Worm (Caenorhabditis elegans) whole organism, L3 larva: ENCODE measurements around the gene fbxb-58.

Source experiments
- R02D3.7 ChIP-seq: fragments of 150-350 bp; optimal IDR thresholded peaks from 2 replicates; lab custom pipeline; 2014; ENCODE audit warnings: missing biosample characterization, missing genetic modification characterization
- ama-1 ChIP-seq: fragments of 150-350 bp; optimal IDR thresholded peaks from 2 replicates; lab custom pipeline; 2018
- ceh-16 ChIP-seq: sonication (generic microtip); optimal IDR thresholded peaks from 2 replicates; lab custom pipeline; 2017; ENCODE audit warnings: missing biosample characterization, missing genetic modification characterization
- daf-12 ChIP-seq: fragments of 150-350 bp; optimal IDR thresholded peaks from 2 replicates; lab custom pipeline; 2014; ENCODE audit warnings: missing biosample characterization, missing genetic modification reagents, missing genetic modification characterization
- fos-1 ChIP-seq: fragments of 150-350 bp; optimal IDR thresholded peaks from 2 replicates; lab custom pipeline; 2014; ENCODE audit warnings: missing biosample characterization, missing genetic modification characterization
- lin-15B ChIP-seq: fragments of 150-350 bp; optimal IDR thresholded peaks from 2 replicates; lab custom pipeline; 2014; ENCODE audit warnings: missing biosample characterization, missing genetic modification characterization
- lin-39 ChIP-seq: fragments of 150-350 bp; optimal IDR thresholded peaks from 2 replicates; lab custom pipeline; 2018; ENCODE audit warnings: missing biosample characterization, missing genetic modification reagents, missing genetic modification characterization
- tbx-2 ChIP-seq: sonication (generic microtip); optimal IDR thresholded peaks from 2 replicates; lab custom pipeline; 2016; ENCODE audit warnings: mild to moderate bottlenecking, missing genetic modification characterization, missing compliant biosample characterization
- zag-1 ChIP-seq: fragments of 150-350 bp; optimal IDR thresholded peaks from 2 replicates; lab custom pipeline; 2014; ENCODE audit warnings: missing biosample characterization, missing genetic modification characterization

DNA sequence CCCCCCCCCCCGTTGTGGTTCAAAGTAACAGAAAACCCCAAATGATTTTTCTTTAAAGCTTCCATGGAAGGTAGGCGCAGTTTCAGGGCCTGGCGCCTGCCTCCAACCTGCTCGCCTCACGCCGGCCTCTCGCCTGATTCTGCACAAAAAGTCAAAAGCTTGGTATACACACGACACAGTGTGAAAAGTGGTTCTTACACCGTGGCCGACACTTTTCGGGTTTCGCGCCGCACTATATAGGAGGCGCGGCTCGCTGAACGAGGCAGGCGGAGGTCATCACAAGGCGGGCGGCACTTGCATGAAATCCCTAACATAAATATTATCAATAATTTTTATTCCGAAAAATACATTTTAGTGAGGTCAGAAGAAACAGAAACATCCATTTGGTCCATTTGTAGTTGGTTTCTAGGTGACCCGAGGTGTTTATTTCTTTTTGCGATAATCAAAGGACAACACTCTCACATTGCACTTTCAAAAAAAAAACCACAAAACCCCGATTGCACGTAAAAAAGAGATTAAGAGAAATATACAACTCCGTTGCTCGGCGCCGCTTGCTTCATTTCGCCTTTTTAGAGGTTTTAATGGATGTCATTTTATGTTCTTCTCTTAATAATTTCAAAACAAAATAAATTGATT, 3.1 kb downstream of the fbxb-58 start, which contains the start of gene ZK380.2:
- TF ChIP-seq zag-1 (tag; lab: Kevin White, UChicago) (no peak), lin-39 (no peak), R02D3.7 (no peak), fos-1 (tag; lab: Kevin White, UChicago) (no peak), daf-12 (no peak), lin-15B (tag; lab: Kevin White, UChicago) (no peak), tbx-2 (tag; lab: Kevin White, UChicago) (no peak), ama-1 (lab: Kevin White, UChicago) (no peak), ceh-16 (no peak)
